Fruit fly (Drosophila melanogaster) whole organism, prepupa: ENCODE results near the gene Mst87F.

Experiments used
- CG6854 ChIP-seq: fragments of 200-800 bp; sonication (Bioruptor generic); optimal IDR thresholded peaks from 2 replicates; lab custom pipeline; 2017; ENCODE audit warnings: missing biosample characterization, mild to moderate bottlenecking, missing genetic modification characterization
- Hr38 ChIP-seq: sonication (Bioruptor generic); optimal IDR thresholded peaks from 2 replicates; lab custom pipeline; 2016; ENCODE audit warnings: missing biosample characterization, missing genetic modification characterization
- Sox15 ChIP-seq: fragments of 200-800 bp; sonication (Bioruptor generic); optimal IDR thresholded peaks from 3 replicates; lab custom pipeline; 2016; ENCODE audit warnings: missing biosample characterization, missing genetic modification characterization

DNA sequence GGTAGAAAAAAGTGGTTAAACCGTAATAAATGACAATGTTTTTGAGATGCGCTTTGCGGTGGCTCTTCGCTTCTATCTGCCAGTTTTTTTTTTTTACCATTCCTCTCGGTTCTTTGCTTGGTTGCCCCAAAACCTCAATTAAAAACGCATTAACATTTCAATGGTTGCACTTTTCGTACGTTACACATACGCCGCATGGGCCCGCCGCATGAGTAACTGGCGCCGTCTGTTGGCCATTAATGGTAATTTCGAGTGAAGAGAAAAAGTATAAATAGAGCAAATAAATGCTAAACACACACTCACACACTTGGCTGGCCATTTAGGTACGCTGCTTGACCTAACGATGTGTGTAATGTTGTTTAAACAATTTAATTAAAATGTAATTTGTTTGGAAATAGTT, 44.4 kb upstream of the Mst87F start:
- TF ChIP-seq CG6854 (GFP tag; lab: Kevin White, UChicago), result no peak
- no peak for TF ChIP-seq Sox15 (GFP tag; lab: Kevin White, UChicago)
- TF ChIP-seq Hr38 (GFP tag; lab: Kevin White, UChicago), result no peak
